Fruit fly (Drosophila melanogaster) whole organism, pupa: ENCODE results near the gene ogre.

Experiments used
- CG10348 ChIP-seq: fragments of 200-800 bp; sonication (Bioruptor generic); IDR thresholded peaks from 2 replicates; pipeline ENCODE4 v1.3.6; 2022; ENCODE audit warnings: missing biosample characterization, missing genetic modification characterization
- CG12605 ChIP-seq: fragments of 200-800 bp; sonication (Bioruptor generic); IDR thresholded peaks from 2 replicates; pipeline ENCODE4 v1.3.6; 2022; ENCODE audit warnings: missing biosample characterization, missing genetic modification characterization
- CG14655 ChIP-seq: fragments of 200-800 bp; sonication (Bioruptor generic); optimal IDR thresholded peaks from 3 replicates; lab custom pipeline; 2017; ENCODE audit warnings: mild to moderate bottlenecking, missing biosample characterization, missing genetic modification reagents, missing genetic modification characterization
- CG15710 ChIP-seq: fragments of 200-800 bp; sonication (Bioruptor generic); optimal IDR thresholded peaks from 2 replicates; lab custom pipeline; 2018; ENCODE audit warnings: missing biosample characterization, mild to moderate bottlenecking, missing genetic modification characterization, moderate library complexity
- CG17806 ChIP-seq: fragments of 200-800 bp; sonication (Bioruptor generic); optimal IDR thresholded peaks from 2 replicates; lab custom pipeline; 2018; ENCODE audit warnings: missing biosample characterization, mild to moderate bottlenecking, missing genetic modification characterization, moderate library complexity
- CG34367 ChIP-seq: fragments of 200-800 bp; sonication (Bioruptor generic); optimal IDR thresholded peaks from 2 replicates; lab custom pipeline; 2018; ENCODE audit warnings: missing biosample characterization, mild to moderate bottlenecking, missing genetic modification characterization
- CG4496 ChIP-seq: fragments of 200-800 bp; sonication (Bioruptor generic); IDR thresholded peaks from 3 replicates; pipeline ENCODE4 v1.3.6; 2022; ENCODE audit warnings: missing biosample characterization, missing genetic modification characterization
- CG8159 ChIP-seq: fragments of 200-800 bp; sonication (Bioruptor generic); optimal IDR thresholded peaks from 3 replicates; lab custom pipeline; 2018; ENCODE audit warnings: missing biosample characterization, mild to moderate bottlenecking, missing genetic modification characterization, moderate library complexity
- CG9948 ChIP-seq: fragments of 200-800 bp; sonication (Bioruptor generic); optimal IDR thresholded peaks from 2 replicates; lab custom pipeline; 2018; ENCODE audit warnings: missing biosample characterization, mild to moderate bottlenecking, missing genetic modification characterization, moderate library complexity
- Pif1A ChIP-seq: fragments of 200-800 bp; sonication (Bioruptor generic); optimal IDR thresholded peaks from 3 replicates; lab custom pipeline; 2016; ENCODE audit warnings: missing biosample characterization, missing genetic modification characterization
- Pif1B ChIP-seq: fragments of 200-800 bp; sonication (Bioruptor generic); optimal IDR thresholded peaks from 3 replicates; lab custom pipeline; 2016; ENCODE audit warnings: missing biosample characterization, missing genetic modification characterization
- Snoo ChIP-seq: fragments of 200-800 bp; sonication (Bioruptor generic); optimal IDR thresholded peaks from 3 replicates; lab custom pipeline; 2017; ENCODE audit warnings: missing biosample characterization, mild to moderate bottlenecking, missing genetic modification characterization, inconsistent platforms
- fd96Ca ChIP-seq: fragments of 200-800 bp; sonication (Bioruptor generic); IDR thresholded peaks from 3 replicates; pipeline ENCODE4 v1.3.6; 2022; ENCODE audit warnings: missing biosample characterization, missing genetic modification characterization
- gl ChIP-seq: fragments of 200-800 bp; sonication (Bioruptor generic); optimal IDR thresholded peaks from 2 replicates; lab custom pipeline; 2018; ENCODE audit warnings: missing biosample characterization, mild to moderate bottlenecking, missing genetic modification characterization

DNA sequence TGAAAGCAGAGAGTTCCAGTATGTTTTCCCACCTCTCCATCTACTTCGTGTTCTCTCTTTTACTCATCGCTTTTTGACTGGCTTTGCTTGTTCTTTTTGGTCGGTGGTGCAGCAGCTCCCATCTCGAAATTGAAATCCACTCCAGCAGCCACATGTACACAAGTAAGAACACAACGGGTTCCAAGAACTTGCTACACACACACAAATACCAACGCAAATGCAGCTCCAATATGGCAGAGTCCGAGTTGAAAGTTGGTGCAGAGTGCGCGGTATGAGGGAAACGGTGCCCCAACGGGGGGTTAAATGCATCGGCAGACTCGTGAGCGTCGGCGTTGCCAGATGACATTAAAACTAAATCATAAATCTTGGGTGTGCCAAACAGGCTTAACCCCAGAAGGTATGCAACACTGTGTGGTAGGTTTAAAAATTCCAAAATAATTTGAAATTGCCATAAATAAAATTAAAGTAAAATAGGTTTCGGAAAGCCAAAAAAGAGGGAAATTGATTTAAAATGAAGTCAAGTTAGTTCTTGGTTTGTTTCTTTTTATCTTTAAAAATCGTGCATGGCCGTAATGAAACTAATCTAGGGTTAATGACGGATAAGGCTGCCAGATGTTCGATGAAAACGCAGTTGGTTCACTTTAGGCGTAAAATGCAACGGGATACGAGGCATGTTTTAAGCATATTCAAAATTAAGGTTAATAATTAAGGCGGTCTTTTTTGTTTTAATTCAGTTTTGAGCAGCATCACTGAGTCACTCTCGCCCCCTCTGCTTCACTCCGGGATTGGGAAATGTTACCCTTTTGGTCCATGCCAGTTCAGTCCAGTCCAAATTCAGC lies 6.8 kb upstream of the ogre start:
- TF ChIP-seq CG10348 (GFP tag; lab: Robert Waterston, UW) (0 out of 2 replicates have a peak, but pooled peaks have one; percentile 17), Pif1B (GFP tag; lab: Kevin White, UChicago) (peak; percentile 66), CG12605 (GFP tag; lab: Robert Waterston, UW) (peak; percentile 77), CG9948 (tag; lab: Kevin White, UChicago) (peak; percentile 88), Pif1A (GFP tag; lab: Kevin White, UChicago) (peak; percentile 65), gl (tag; lab: Kevin White, UChicago) (peak; percentile 11), CG4496 (GFP tag; lab: Robert Waterston, UW) (peak; percentile 89), CG34367 (tag; lab: Kevin White, UChicago) (peak; percentile 89), CG17806 (tag; lab: Kevin White, UChicago) (peak; percentile 89), CG15710 (tag; lab: Kevin White, UChicago) (peak; percentile 92), Snoo (tag; lab: Kevin White, UChicago) (peak; percentile 76), CG8159 (peak; percentile 93), CG14655 (GFP tag; lab: Kevin White, UChicago) (peak; percentile 88), fd96Ca (GFP tag; lab: Robert Waterston, UW) (peak; percentile 64; the same call in 1 of the 3 replicates)
